Worm (Caenorhabditis elegans) whole organism, L2 larva: ENCODE measurements around the gene Y42H9AR.1.
A peak's percentile ranks its signal among the peaks of the same experiment; 100 is the strongest.
"Not testable (repeated sequence)": the region's sequence is repeated elsewhere in the genome, so short reads cannot be mapped to it uniquely, and the experiment has no call there.

Experiments used
- F13H6.1 ChIP-seq: sonication (generic microtip); optimal IDR thresholded peaks from 2 replicates; lab custom pipeline; 2016; ENCODE audit warnings: missing genetic modification characterization, missing compliant biosample characterization
- R02D3.7 ChIP-seq: fragments of 150-350 bp; optimal IDR thresholded peaks from 2 replicates; lab custom pipeline; 2014; ENCODE audit warnings: missing biosample characterization, missing genetic modification characterization
- Y55F3AM.14 ChIP-seq: fragments of 200-800 bp; sonication (Bioruptor generic); optimal IDR thresholded peaks from 2 replicates; lab custom pipeline; 2018; ENCODE audit warnings: mild to moderate bottlenecking, missing genetic modification characterization, missing compliant biosample characterization
- ZK546.5 ChIP-seq: sonication (generic microtip); optimal IDR thresholded peaks from 2 replicates; lab custom pipeline; 2017; ENCODE audit warnings: missing biosample characterization, missing genetic modification characterization
- alr-1 ChIP-seq: fragments of 150-350 bp; optimal IDR thresholded peaks from 2 replicates; lab custom pipeline; 2014; ENCODE audit warnings: missing biosample characterization, missing genetic modification characterization
- aly-2 ChIP-seq: fragments of 150-350 bp; optimal IDR thresholded peaks from 2 replicates; lab custom pipeline; 2014; ENCODE audit warnings: missing biosample characterization, missing genetic modification characterization
- ama-1 ChIP-seq: fragments of 150-350 bp; optimal IDR thresholded peaks from 2 replicates; lab custom pipeline; 2018; ENCODE audit warnings: inconsistent platforms
- blmp-1 ChIP-seq: sonication (generic microtip); optimal IDR thresholded peaks from 2 replicates; lab custom pipeline; 2017; ENCODE audit warnings: missing genetic modification characterization, mild to moderate bottlenecking, missing compliant biosample characterization, antibody characterized with exemption, moderate library complexity; ENCODE audit not compliant: insufficient read depth
- ceh-16 ChIP-seq: fragments of 150-350 bp; optimal IDR thresholded peaks from 2 replicates; lab custom pipeline; 2014; ENCODE audit warnings: missing biosample characterization, missing genetic modification characterization
- crh-2 ChIP-seq: sonication (generic microtip); optimal IDR thresholded peaks from 2 replicates; lab custom pipeline; 2017; ENCODE audit warnings: missing biosample characterization, missing genetic modification characterization
- dmd-4 ChIP-seq: sonication (generic microtip); optimal IDR thresholded peaks from 2 replicates; lab custom pipeline; 2017; ENCODE audit warnings: missing biosample characterization, missing genetic modification characterization
- elt-1 ChIP-seq: fragments of 150-350 bp; optimal IDR thresholded peaks from 2 replicates; lab custom pipeline; 2014; ENCODE audit warnings: missing biosample characterization, missing genetic modification characterization
- elt-3 ChIP-seq: sonication (generic microtip); optimal IDR thresholded peaks from 2 replicates; lab custom pipeline; 2017; ENCODE audit warnings: missing biosample characterization, missing genetic modification characterization
- gmeb-1 ChIP-seq: fragments of 150-350 bp; optimal IDR thresholded peaks from 2 replicates; lab custom pipeline; 2014; ENCODE audit warnings: missing biosample characterization, missing genetic modification characterization
- lin-39 ChIP-seq: fragments of 150-350 bp; optimal IDR thresholded peaks from 2 replicates; lab custom pipeline; 2014; ENCODE audit warnings: missing biosample characterization, missing genetic modification reagents, missing genetic modification characterization
- mab-5 ChIP-seq: fragments of 150-350 bp; optimal IDR thresholded peaks from 2 replicates; lab custom pipeline; 2014; ENCODE audit warnings: missing biosample characterization, missing genetic modification characterization
- mbf-1 ChIP-seq: sonication (generic microtip); optimal IDR thresholded peaks from 2 replicates; lab custom pipeline; 2017; ENCODE audit warnings: missing biosample characterization, missing genetic modification characterization
- nhr-10 ChIP-seq: sonication (generic microtip); optimal IDR thresholded peaks from 2 replicates; lab custom pipeline; 2017; ENCODE audit warnings: missing biosample characterization, missing genetic modification characterization
- nhr-11 ChIP-seq: fragments of 150-350 bp; optimal IDR thresholded peaks from 2 replicates; lab custom pipeline; 2014; ENCODE audit warnings: missing biosample characterization, missing genetic modification characterization
- nhr-12 ChIP-seq: fragments of 150-350 bp; optimal IDR thresholded peaks from 2 replicates; lab custom pipeline; 2014; ENCODE audit warnings: missing biosample characterization, missing genetic modification characterization
- nhr-129 ChIP-seq: fragments of 150-350 bp; optimal IDR thresholded peaks from 2 replicates; lab custom pipeline; 2014; ENCODE audit warnings: missing biosample characterization, missing genetic modification characterization
- nhr-23 ChIP-seq: fragments of 150-350 bp; optimal IDR thresholded peaks from 2 replicates; lab custom pipeline; 2014; ENCODE audit warnings: missing biosample characterization, missing genetic modification reagents, missing genetic modification characterization
- nhr-237 ChIP-seq: fragments of 150-350 bp; optimal IDR thresholded peaks from 2 replicates; lab custom pipeline; 2014; ENCODE audit warnings: missing biosample characterization, missing genetic modification characterization
- nhr-6 ChIP-seq: fragments of 150-350 bp; optimal IDR thresholded peaks from 2 replicates; lab custom pipeline; 2014; ENCODE audit warnings: missing biosample characterization, missing genetic modification characterization
- nhr-77 ChIP-seq: fragments of 150-350 bp; optimal IDR thresholded peaks from 2 replicates; lab custom pipeline; 2014; ENCODE audit warnings: missing biosample characterization, missing genetic modification characterization
- peb-1 ChIP-seq: fragments of 150-350 bp; optimal IDR thresholded peaks from 2 replicates; lab custom pipeline; 2014; ENCODE audit warnings: missing biosample characterization, missing genetic modification characterization
- sem-4 ChIP-seq: fragments of 150-350 bp; optimal IDR thresholded peaks from 2 replicates; lab custom pipeline; 2014; ENCODE audit warnings: missing biosample characterization, missing genetic modification reagents, missing genetic modification characterization
- sma-9 ChIP-seq, 2 experiments: fragments of 150-350 bp in 1 of 2; sonication (generic microtip) in 1 of 2; optimal IDR thresholded peaks; 2 replicates each; lab custom pipeline; 2014 to 2016; ENCODE audit warnings: missing genetic modification characterization in 2 of 2, mild to moderate bottlenecking in 1 of 2, missing biosample characterization in 1 of 2, missing compliant biosample characterization in 1 of 2, missing genetic modification reagents in 1 of 2, moderate library complexity in 1 of 2
- snpc-4 ChIP-seq: fragments of 150-350 bp; optimal IDR thresholded peaks from 2 replicates; lab custom pipeline; 2014; ENCODE audit warnings: missing biosample characterization, missing genetic modification characterization
- unc-39 ChIP-seq: fragments of 150-350 bp; optimal IDR thresholded peaks from 2 replicates; lab custom pipeline; 2014; ENCODE audit warnings: missing biosample characterization, missing genetic modification characterization
- unc-55 ChIP-seq: fragments of 150-350 bp; sonication (generic microtip); optimal IDR thresholded peaks from 3 replicates; lab custom pipeline; 2014; ENCODE audit warnings: missing biosample characterization, missing genetic modification reagents, missing genetic modification characterization
- unc-62 ChIP-seq: fragments of 150-350 bp; optimal IDR thresholded peaks from 2 replicates; lab custom pipeline; 2014; ENCODE audit warnings: missing biosample characterization, missing genetic modification reagents, missing genetic modification characterization
- ztf-1 ChIP-seq: fragments of 200-800 bp; sonication (Bioruptor generic); conservative IDR thresholded peaks from 2 replicates; pipeline ENCODE4 v1.3.6; 2022; ENCODE audit warnings: missing genetic modification characterization, missing compliant biosample characterization
- ztf-11 ChIP-seq: sonication (generic microtip); optimal IDR thresholded peaks from 2 replicates; lab custom pipeline; 2017; ENCODE audit warnings: missing biosample characterization, missing genetic modification characterization
- ztf-4 ChIP-seq: fragments of 150-350 bp; optimal IDR thresholded peaks from 2 replicates; lab custom pipeline; 2014; ENCODE audit warnings: missing biosample characterization, missing genetic modification characterization

Gene Y42H9AR.1

ce11 chrIV:8112187-8112586 is 1.0 kb upstream of the Y42H9AR.1 start, which contains the start of gene Y42H9AR.4 (continued):
- TF ChIP-seq snpc-4 (tag; lab: Kevin White, UChicago) (no peak), mbf-1 (tag; lab: Kevin White, UChicago) (no peak), peb-1 (no peak)

ce11 chrIV:8112646-8113045 is 547 bp upstream of the Y42H9AR.1 start:
- peak; percentile 33 for TF ChIP-seq sem-4 (tag; lab: Kevin White, UChicago)
- TF ChIP-seq lin-39 (tag; lab: Kevin White, UChicago) = no peak

- TF ChIP-seq snpc-4 (tag; lab: Kevin White, UChicago) = no peak
- no peak for TF ChIP-seq sma-9 (GFP tag; optimal IDR thresholded peaks at IDR 0.05; lab: Kevin White, UChicago)
- TF ChIP-seq sma-9 (tag; optimal IDR thresholded peaks at IDR 0.05; lab: Kevin White, UChicago) = no peak
- no peak for TF ChIP-seq nhr-23
- no peak for TF ChIP-seq crh-2
- no peak for TF ChIP-seq F13H6.1
- TF ChIP-seq blmp-1 (tag; lab: Kevin White, UChicago) = no peak
- TF ChIP-seq elt-3 (tag; lab: Kevin White, UChicago) = no peak
- TF ChIP-seq nhr-12 = no peak
- TF ChIP-seq unc-39 = no peak
Measured at ce11 chrIV:8114535-8114934, 1.3 kb downstream of the Y42H9AR.1 start.

ce11 chrIV:8115462-8115861 is 2.3 kb downstream of the Y42H9AR.1 start, which contains the start of gene irld-8:
Gene irld-8 (plus strand): TSS chrIV:8115762.
- TF ChIP-seq R02D3.7 (tag; lab: Kevin White, UChicago) (no peak), dmd-4 (tag; lab: Kevin White, UChicago) (no peak), elt-1 (tag; lab: Kevin White, UChicago) (no peak), ztf-11 (tag; lab: Kevin White, UChicago) (no peak), unc-55 (no peak)

ce11 chrIV:8118790-8119189 is 5.6 kb downstream of the Y42H9AR.1 start, which contains the start of gene F42G8.8:
Gene F42G8.8 (plus strand): TSS chrIV:8119090.
- TF ChIP-seq unc-55 = no peak
- TF ChIP-seq snpc-4 (tag; lab: Kevin White, UChicago) = no peak
- TF ChIP-seq aly-2 (tag; lab: Kevin White, UChicago) = no peak
- no peak for TF ChIP-seq nhr-12
- TF ChIP-seq nhr-23 = no peak
- no peak for TF ChIP-seq sma-9 (GFP tag; optimal IDR thresholded peaks at IDR 0.05; lab: Kevin White, UChicago)
- TF ChIP-seq sma-9 (tag; optimal IDR thresholded peaks at IDR 0.05; lab: Kevin White, UChicago) = no peak
- TF ChIP-seq nhr-10 (tag; lab: Kevin White, UChicago) = no peak
- no peak for TF ChIP-seq R02D3.7 (tag; lab: Kevin White, UChicago)
- no peak for TF ChIP-seq lin-39 (tag; lab: Kevin White, UChicago)
- no peak for TF ChIP-seq mbf-1 (tag; lab: Kevin White, UChicago)

- TF ChIP-seq ceh-16 (tag; lab: Kevin White, UChicago); ZK546.5 (tag; lab: Kevin White, UChicago); nhr-11: not testable (repeated sequence)
Measured at ce11 chrIV:8122349-8122748, 9.2 kb downstream of the Y42H9AR.1 start, which contains the start of gene erp-44.3. Gene erp-44.3 (plus strand): TSS chrIV:8122649.

ce11 chrIV:8126902-8127301 is 13.7 kb downstream of the Y42H9AR.1 start, which contains the start of gene ceph-41:
Gene ceph-41 (plus strand): TSS chrIV:8127202.
- TF ChIP-seq nhr-77 (tag; lab: Kevin White, UChicago) (no peak), ZK546.5 (tag; lab: Kevin White, UChicago) (no peak), mab-5 (tag; lab: Kevin White, UChicago) (no peak), Y55F3AM.14 (GFP tag; lab: Kevin White, UChicago) (no peak), nhr-129 (no peak), ama-1 (lab: Kevin White, UChicago) (no peak), elt-1 (tag; lab: Kevin White, UChicago) (no peak), ztf-1 (GFP tag; lab: Robert Waterston, UW) (no peak), ztf-4 (no peak), unc-62 (no peak), mbf-1 (tag; lab: Kevin White, UChicago) (no peak), alr-1 (tag; lab: Kevin White, UChicago) (no peak), gmeb-1 (tag; lab: Kevin White, UChicago) (no peak), nhr-6 (tag; lab: Kevin White, UChicago) (no peak), nhr-237 (tag; lab: Kevin White, UChicago) (no peak)
- TF ChIP-seq, all 48 proteins: peak for 0
